Worm (Caenorhabditis elegans): Measurements from ENCODE around the gene K04A8.19.

Gene K04A8.19

DNA sequence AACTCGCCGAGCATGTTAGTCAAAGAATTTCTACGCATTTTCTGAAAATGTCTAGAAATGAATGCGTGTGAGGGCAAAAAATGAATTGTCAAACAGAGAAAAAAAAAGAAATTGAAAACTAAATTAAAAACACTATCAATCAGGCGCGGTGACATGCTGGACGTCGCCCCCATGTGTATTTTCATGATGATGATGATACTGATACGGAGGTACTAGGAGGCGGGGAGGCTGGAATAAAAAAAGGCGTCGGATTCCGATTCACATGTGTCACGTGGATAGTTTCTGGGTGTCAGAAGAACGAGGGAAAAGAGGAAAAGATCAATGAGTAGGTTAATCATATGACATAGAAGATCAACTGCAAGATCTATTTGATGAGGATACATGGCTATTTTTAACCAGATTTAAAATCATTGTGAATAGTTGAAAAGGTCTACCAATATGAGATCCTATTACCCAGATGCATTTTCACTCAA is 48.8 kb downstream of the K04A8.19 start, which contains the start of gene W01A11.7:
TSS of gene W01A11.7 (minus strand) at position 51 of the 473 bp plus-strand sequence.
- peak; percentile 10 for TF ChIP-seq nhr-48 (tag; optimal IDR thresholded peaks at IDR 0.05)
- peak; percentile 70 for TF ChIP-seq hlh-30 (tag; optimal IDR thresholded peaks at IDR 0.05; ENCODE audit: insufficient read depth)
- TF ChIP-seq ceh-20 (GFP tag; IDR thresholded peaks at IDR 0.05) = 0 out of 2 replicates have a peak, but pooled peaks have one; percentile 34
- TF ChIP-seq F10B5.3 (tag; optimal IDR thresholded peaks at IDR 0.05) = no peak
- peak; percentile 27 for TF ChIP-seq hlh-11 (tag; optimal IDR thresholded peaks at IDR 0.05)
- no peak for TF ChIP-seq nhr-28 (tag; optimal IDR thresholded peaks at IDR 0.05)
- peak in 1 of 2 experiments; percentile 65 for TF ChIP-seq unc-62 (GFP tag; optimal IDR thresholded peaks at IDR 0.05 in 1 of 2)
- TF ChIP-seq unc-62 (tag; optimal IDR thresholded peaks at IDR 0.05) = no peak

DNA sequence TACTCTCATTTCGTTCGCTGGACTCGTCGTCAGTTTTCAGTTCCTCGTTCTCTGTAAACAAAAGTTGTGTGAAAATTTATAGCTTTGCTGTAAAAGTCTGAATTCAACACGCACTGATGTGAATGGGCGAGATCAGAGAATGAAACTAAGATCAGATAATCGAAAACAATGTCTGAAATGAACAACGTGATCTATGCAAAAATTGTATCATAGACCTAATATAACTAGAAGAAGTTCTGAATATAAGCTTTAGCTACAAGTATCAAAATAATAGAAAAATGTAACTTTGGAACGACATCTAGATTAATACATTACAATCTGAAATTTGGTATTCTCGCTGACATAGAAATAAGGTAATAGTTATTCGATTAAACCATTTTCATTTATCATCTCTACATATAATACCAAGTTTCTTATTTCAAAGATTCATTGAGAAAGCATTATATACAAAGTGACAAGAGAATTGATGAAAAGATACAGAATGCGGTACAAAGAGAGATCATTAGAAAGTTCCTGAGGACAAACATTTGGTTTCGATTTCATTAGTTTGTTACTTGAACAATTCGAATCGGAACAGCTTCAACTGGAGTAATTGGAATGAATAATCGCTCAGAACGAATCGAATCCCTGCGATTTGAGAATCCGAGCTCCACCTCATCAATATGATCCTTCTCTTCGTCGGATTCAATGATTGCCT is 49.9 kb downstream of the K04A8.19 start, which contains the start of gene moc-2:
TSS of gene moc-2 (minus strand) at position 51 of the 697 bp plus-strand sequence.
- no peak for TF ChIP-seq F10B5.3 (tag; optimal IDR thresholded peaks at IDR 0.05)
- peak in 1 of 2 experiments; percentile 76 for TF ChIP-seq unc-62 (GFP tag; optimal IDR thresholded peaks at IDR 0.05 in 1 of 2)
- TF ChIP-seq unc-62 (tag; optimal IDR thresholded peaks at IDR 0.05) = no peak
- no peak for TF ChIP-seq aly-2 (tag; optimal IDR thresholded peaks at IDR 0.05)

Measured in whole organism, L4 larva.